Fruit fly (Drosophila melanogaster) whole organism, embryonic: ENCODE results near the gene Ak3.

ENCODE experiments used
- C15 ChIP-seq: fragments of 200-800 bp; sonication (Bioruptor generic); IDR thresholded peaks from 3 replicates; pipeline ENCODE4 v1.3.6; 2022; ENCODE audit warnings: missing biosample characterization, missing genetic modification characterization
- CG10147 ChIP-seq: fragments of 200-800 bp; sonication (Bioruptor generic); optimal IDR thresholded peaks from 2 replicates; lab custom pipeline; 2019; ENCODE audit warnings: missing biosample characterization, mild to moderate bottlenecking, missing genetic modification characterization, moderate library complexity
- CG10267 ChIP-seq: fragments of 200-800 bp; sonication (Bioruptor generic); optimal IDR thresholded peaks from 2 replicates; lab custom pipeline; 2018; ENCODE audit warnings: missing biosample characterization, mild to moderate bottlenecking, missing genetic modification characterization, moderate library complexity
- CG1603 ChIP-seq: fragments of 200-800 bp; sonication (Bioruptor generic); optimal IDR thresholded peaks from 2 replicates; lab custom pipeline; 2019; ENCODE audit warnings: missing biosample characterization, mild to moderate bottlenecking, missing genetic modification characterization, moderate library complexity
- CG18764 ChIP-seq: fragments of 200-800 bp; sonication (Bioruptor generic); optimal IDR thresholded peaks from 3 replicates; lab custom pipeline; 2016; ENCODE audit warnings: missing biosample characterization, missing genetic modification characterization
- CG32532 ChIP-seq: fragments of 200-800 bp; sonication (Bioruptor generic); IDR thresholded peaks from 2 replicates; pipeline ENCODE4 v1.3.6; 2022; ENCODE audit warnings: missing biosample characterization, missing genetic modification characterization
- CG32772 ChIP-seq: fragments of 200-800 bp; sonication (Bioruptor generic); IDR thresholded peaks from 2 replicates; pipeline ENCODE4 v1.3.6; 2022; ENCODE audit warnings: missing biosample characterization, missing genetic modification characterization
- CG34224 ChIP-seq: fragments of 200-800 bp; sonication (Bioruptor generic); IDR thresholded peaks from 3 replicates; pipeline ENCODE4 v1.3.6; 2022; ENCODE audit warnings: missing biosample characterization, missing genetic modification characterization; ENCODE audit not compliant: partially characterized antibody
- CG4282 ChIP-seq: fragments of 200-800 bp; sonication (Bioruptor generic); optimal IDR thresholded peaks from 2 replicates; lab custom pipeline; 2016; ENCODE audit warnings: missing biosample characterization, missing genetic modification characterization
- CG4424 ChIP-seq: fragments of 200-800 bp; sonication (Bioruptor generic); optimal IDR thresholded peaks from 3 replicates; lab custom pipeline; 2016; ENCODE audit warnings: missing biosample characterization, missing genetic modification characterization
- CG4707 ChIP-seq: fragments of 200-800 bp; sonication (Bioruptor generic); optimal IDR thresholded peaks from 2 replicates; lab custom pipeline; 2018; ENCODE audit warnings: missing biosample characterization, mild to moderate bottlenecking, missing genetic modification characterization, moderate library complexity
- CG7556 ChIP-seq: fragments of 200-800 bp; sonication (Bioruptor generic); optimal IDR thresholded peaks from 2 replicates; lab custom pipeline; 2017; ENCODE audit warnings: missing biosample characterization, mild to moderate bottlenecking, missing genetic modification characterization
- CG7786 ChIP-seq: fragments of 200-800 bp; sonication (Bioruptor generic); optimal IDR thresholded peaks from 2 replicates; lab custom pipeline; 2016; ENCODE audit warnings: missing biosample characterization, missing genetic modification characterization
- CG9437 ChIP-seq: fragments of 200-800 bp; sonication (Bioruptor generic); optimal IDR thresholded peaks from 2 replicates; lab custom pipeline; 2018; ENCODE audit warnings: missing biosample characterization, mild to moderate bottlenecking, missing genetic modification characterization
- D ChIP-seq, 2 experiments: fragments of 200-800 bp in 1 of 2; fragments of >200 bp in 1 of 2; sonication (Bioruptor generic) in 1 of 2; optimal IDR thresholded peaks; 2 replicates in 1 of 2; 3 replicates in 1 of 2; lab custom pipeline; 2017; ENCODE audit warnings: mild to moderate bottlenecking in 1 of 2, missing biosample characterization in 1 of 2, missing genetic modification characterization in 1 of 2, missing genetic modification reagents in 1 of 2
- Deaf1 ChIP-seq: fragments of 200-800 bp; optimal IDR thresholded peaks from 3 replicates; lab custom pipeline; 2019; ENCODE audit warnings: missing biosample characterization, mild to moderate bottlenecking, missing genetic modification characterization, moderate library complexity
- Ets65A ChIP-seq: fragments of 200-800 bp; sonication (Bioruptor generic); peaks from one replicate; lab custom pipeline; 2016; ENCODE audit warnings: missing biosample characterization, missing genetic modification characterization
- HLHmδ ChIP-seq: fragments of 200-800 bp; sonication (Bioruptor generic); optimal IDR thresholded peaks from 2 replicates; lab custom pipeline; 2018; ENCODE audit warnings: missing biosample characterization, mild to moderate bottlenecking, missing genetic modification characterization, moderate library complexity
- HmgD ChIP-seq: fragments of 200-800 bp; sonication (Bioruptor generic); optimal IDR thresholded peaks from 3 replicates; lab custom pipeline; 2016; ENCODE audit warnings: missing biosample characterization, missing genetic modification characterization
- MBD-R2 ChIP-seq: fragments of 200-800 bp; sonication (Bioruptor generic); IDR thresholded peaks from 2 replicates; pipeline ENCODE4 v1.3.6; 2022; ENCODE audit warnings: missing biosample characterization, missing genetic modification characterization
- Meics ChIP-seq: fragments of 200-800 bp; sonication (Bioruptor generic); optimal IDR thresholded peaks from 2 replicates; lab custom pipeline; 2017; ENCODE audit warnings: missing biosample characterization, mild to moderate bottlenecking, missing genetic modification characterization
- Nf-YA ChIP-seq: fragments of 200-800 bp; sonication (Bioruptor generic); IDR thresholded peaks from 2 replicates; pipeline ENCODE4 v1.3.6; 2022; ENCODE audit warnings: missing biosample characterization, missing genetic modification characterization
- Oaz ChIP-seq: fragments of 200-800 bp; sonication (Bioruptor generic); IDR thresholded peaks from 2 replicates; pipeline ENCODE4 v1.3.6; 2022; ENCODE audit warnings: missing biosample characterization, missing genetic modification characterization
- Ptx1 ChIP-seq: fragments of 200-800 bp; sonication (Bioruptor generic); IDR thresholded peaks from 2 replicates; pipeline ENCODE4 v1.3.6; 2022; ENCODE audit warnings: missing biosample characterization, missing genetic modification characterization
- YL-1 ChIP-seq: fragments of 200-800 bp; sonication (Bioruptor generic); optimal IDR thresholded peaks from 3 replicates; lab custom pipeline; 2017; ENCODE audit warnings: missing biosample characterization, mild to moderate bottlenecking, missing genetic modification characterization
- ac ChIP-seq: fragments of 200-800 bp; sonication (Bioruptor generic); optimal IDR thresholded peaks from 3 replicates; lab custom pipeline; 2017; ENCODE audit warnings: missing biosample characterization, mild to moderate bottlenecking, missing genetic modification characterization
- bcd ChIP-seq: fragments of 200-800 bp; sonication (Bioruptor generic); optimal IDR thresholded peaks from 2 replicates; lab custom pipeline; 2017; ENCODE audit warnings: missing biosample characterization, mild to moderate bottlenecking, missing genetic modification characterization
- cato ChIP-seq: fragments of 200-800 bp; sonication (Bioruptor generic); optimal IDR thresholded peaks from 2 replicates; lab custom pipeline; 2016; ENCODE audit warnings: missing biosample characterization, missing genetic modification characterization, borderline replicate concordance
- caup ChIP-seq: fragments of 200-800 bp; sonication (Bioruptor generic); optimal IDR thresholded peaks from 3 replicates; lab custom pipeline; 2017; ENCODE audit warnings: missing biosample characterization, mild to moderate bottlenecking, missing genetic modification characterization, moderate library complexity; ENCODE audit not compliant: severe bottlenecking
- corto ChIP-seq: fragments of 200-800 bp; sonication (Bioruptor generic); optimal IDR thresholded peaks from 2 replicates; lab custom pipeline; 2016; ENCODE audit warnings: missing biosample characterization, mild to moderate bottlenecking, missing genetic modification characterization, moderate library complexity
- disco-r ChIP-seq: fragments of 200-800 bp; sonication (Bioruptor generic); optimal IDR thresholded peaks from 2 replicates; lab custom pipeline; 2016; ENCODE audit warnings: missing biosample characterization, missing genetic modification characterization
- dmrt99B ChIP-seq: fragments of 200-800 bp; sonication (Bioruptor generic); optimal IDR thresholded peaks from 2 replicates; lab custom pipeline; 2018; ENCODE audit warnings: missing biosample characterization, mild to moderate bottlenecking, missing genetic modification characterization, moderate library complexity
- dpn ChIP-seq, 2 experiments: fragments of 200-800 bp; sonication (Bioruptor generic); optimal IDR thresholded peaks; 3 replicates each; lab custom pipeline; 2016; ENCODE audit warnings: missing biosample characterization in 2 of 2, missing genetic modification characterization in 2 of 2
- dysf ChIP-seq: fragments of 200-800 bp; sonication (Bioruptor generic); IDR thresholded peaks from 3 replicates; pipeline ENCODE4 v1.3.6; 2022; ENCODE audit warnings: missing biosample characterization, missing genetic modification characterization
- gcm2 ChIP-seq: fragments of 200-800 bp; sonication (Bioruptor generic); optimal IDR thresholded peaks from 2 replicates; lab custom pipeline; 2016; ENCODE audit warnings: missing biosample characterization, missing genetic modification characterization
- gem ChIP-seq: fragments of 200-800 bp; sonication (Bioruptor generic); optimal IDR thresholded peaks from 2 replicates; lab custom pipeline; 2019; ENCODE audit warnings: missing biosample characterization, mild to moderate bottlenecking, missing genetic modification characterization, moderate library complexity
- hkb ChIP-seq, 2 experiments: fragments of 200-800 bp in 1 of 2; fragments of >200 bp in 1 of 2; sonication (Bioruptor generic) in 1 of 2; IDR thresholded peaks in 1 of 2; optimal IDR thresholded peaks in 1 of 2; 2 replicates each; pipeline versions ENCODE4 v1.3.6 to Lab custom; 2017 to 2022; ENCODE audit warnings: missing biosample characterization in 1 of 2, missing genetic modification characterization in 1 of 2
- kay ChIP-seq: fragments of 200-800 bp; sonication (Bioruptor generic); optimal IDR thresholded peaks from 2 replicates; lab custom pipeline; 2016; ENCODE audit warnings: missing biosample characterization, missing genetic modification characterization
- lbe ChIP-seq: fragments of 200-800 bp; sonication (Bioruptor generic); optimal IDR thresholded peaks from 2 replicates; lab custom pipeline; 2016; ENCODE audit warnings: missing biosample characterization, mild to moderate bottlenecking, missing genetic modification characterization
- nerfin-2 ChIP-seq: fragments of 200-800 bp; sonication (Bioruptor generic); IDR thresholded peaks from 2 replicates; pipeline ENCODE4 v1.3.6; 2022; ENCODE audit warnings: missing biosample characterization, missing genetic modification characterization; ENCODE audit not compliant: partially characterized antibody
- pnt ChIP-seq: fragments of 200-800 bp; sonication (Bioruptor generic); optimal IDR thresholded peaks from 3 replicates; lab custom pipeline; 2016; ENCODE audit warnings: missing biosample characterization, missing genetic modification characterization
- schlank ChIP-seq: fragments of 200-800 bp; sonication (Bioruptor generic); optimal IDR thresholded peaks from 2 replicates; lab custom pipeline; 2018; ENCODE audit warnings: missing biosample characterization, mild to moderate bottlenecking, missing genetic modification characterization
- scrt ChIP-seq: fragments of 200-800 bp; sonication (Bioruptor generic); optimal IDR thresholded peaks from 2 replicates; lab custom pipeline; 2018; ENCODE audit warnings: missing biosample characterization, mild to moderate bottlenecking, missing genetic modification characterization, moderate library complexity
- sd ChIP-seq: fragments of 200-800 bp; sonication (Bioruptor generic); optimal IDR thresholded peaks from 3 replicates; lab custom pipeline; 2018; ENCODE audit warnings: missing biosample characterization, mild to moderate bottlenecking, missing genetic modification characterization, moderate library complexity
- stc ChIP-seq: fragments of 200-800 bp; sonication (Bioruptor generic); IDR thresholded peaks from 2 replicates; pipeline ENCODE4 v1.3.6; 2022; ENCODE audit warnings: missing biosample characterization, missing genetic modification characterization
- tll ChIP-seq, 2 experiments: fragments of 200-800 bp in 1 of 2; fragments of >200 bp in 1 of 2; sonication (Bioruptor generic) in 1 of 2; optimal IDR thresholded peaks; 2 replicates each; lab custom pipeline; 2017 to 2019; ENCODE audit warnings: missing biosample characterization in 2 of 2, missing genetic modification characterization in 2 of 2, mild to moderate bottlenecking in 1 of 2, moderate library complexity in 1 of 2
- unc-4 ChIP-seq: fragments of 200-800 bp; sonication (Bioruptor generic); IDR thresholded peaks from 2 replicates; pipeline ENCODE4 v1.3.6; 2022; ENCODE audit warnings: missing biosample characterization, missing genetic modification characterization; ENCODE audit not compliant: partially characterized antibody
- zfh2 ChIP-seq: fragments of 200-800 bp; sonication (Bioruptor generic); optimal IDR thresholded peaks from 2 replicates; lab custom pipeline; 2016; ENCODE audit warnings: missing biosample characterization, missing genetic modification characterization

Ak3 gene

dm6 chr3R:10862773-10863445 lies 26.5 kb downstream of the Ak3 start, which contains the start of gene CG6574 (continued):
- TF ChIP-seq MBD-R2 (peak; percentile 57; the same call in 1 of the 2 replicates), lbe (GFP tag; lab: Kevin White, UChicago) (no peak), CG7786 (GFP tag; lab: Kevin White, UChicago) (no peak), CG34224 (GFP tag; lab: Robert Waterston, UW) (no peak), hkb (optimal IDR thresholded peaks at IDR 0.05; lab: Kevin White, UChicago) (no peak), hkb (GFP tag; IDR thresholded peaks at IDR 0.05; lab: Robert Waterston, UW) (peak; percentile 39), CG4707 (GFP tag; lab: Kevin White, UChicago) (no peak), disco-r (GFP tag; lab: Kevin White, UChicago) (no peak), CG10267 (tag; lab: Kevin White, UChicago) (no peak), ac (GFP tag; lab: Kevin White, UChicago) (no peak), tll (GFP tag; optimal IDR thresholded peaks at IDR 0.05; lab: Kevin White, UChicago) (peak in 1 of 2 experiments; percentile 74), stc (GFP tag; lab: Robert Waterston, UW) (no peak), Nf-YA (no peak), CG9437 (GFP tag; lab: Kevin White, UChicago) (peak; percentile 98), D (optimal IDR thresholded peaks at IDR 0.05; lab: Kevin White, UChicago) (no peak), D (GFP tag; optimal IDR thresholded peaks at IDR 0.05; lab: Kevin White, UChicago) (no peak), C15 (GFP tag; lab: Robert Waterston, UW) (no peak), unc-4 (GFP tag; lab: Robert Waterston, UW) (no peak), CG32532 (no peak; the same call in 1 of the 2 replicates), pnt (GFP tag; lab: Kevin White, UChicago) (no peak), Meics (GFP tag; lab: Kevin White, UChicago) (peak; percentile 23), gcm2 (no peak), dpn (GFP tag; optimal IDR thresholded peaks at IDR 0.05; lab: Kevin White, UChicago) (no peak), schlank (tag; lab: Kevin White, UChicago) (no peak), HLHmδ (GFP tag; lab: Kevin White, UChicago) (no peak), bcd (GFP tag; lab: Kevin White, UChicago) (no peak), cato (GFP tag; lab: Kevin White, UChicago) (no peak), nerfin-2 (GFP tag; lab: Robert Waterston, UW) (no peak), Ets65A (no peak), CG18764 (GFP tag; lab: Kevin White, UChicago) (no peak), Deaf1 (tag; lab: Kevin White, UChicago) (no peak), gem (tag; lab: Kevin White, UChicago) (no peak), Ptx1 (GFP tag; lab: Robert Waterston, UW) (no peak), zfh2 (GFP tag; lab: Kevin White, UChicago) (no peak), YL-1 (no peak), dysf (GFP tag; lab: Robert Waterston, UW) (no peak), CG10147 (GFP tag; lab: Kevin White, UChicago) (no peak), sd (tag; lab: Kevin White, UChicago) (no peak), Oaz (GFP tag; lab: Robert Waterston, UW) (no peak), HmgD (GFP tag; lab: Kevin White, UChicago) (no peak), CG1603 (peak; percentile 19), dmrt99B (tag; lab: Kevin White, UChicago) (no peak), scrt (GFP tag; lab: Kevin White, UChicago) (no peak), CG4282 (no peak), corto (no peak), CG32772 (GFP tag; lab: Robert Waterston, UW) (no peak), kay (GFP tag; lab: Kevin White, UChicago) (no peak), CG7556 (peak; percentile 5), caup (GFP tag; lab: Kevin White, UChicago) (no peak), CG4424 (GFP tag; lab: Kevin White, UChicago) (no peak)
